Worm (Caenorhabditis elegans) whole organism, young adult: ENCODE data around the gene xpf-1.

Experiments
- B0261.1 ChIP-seq: sonication (generic microtip); optimal IDR thresholded peaks from 2 replicates; lab custom pipeline; 2016; ENCODE audit warnings: mild to moderate bottlenecking, missing genetic modification characterization, moderate library complexity, missing compliant biosample characterization
- F49E8.2 ChIP-seq: sonication (generic microtip); optimal IDR thresholded peaks from 3 replicates; lab custom pipeline; 2017; ENCODE audit warnings: missing genetic modification characterization, mild to moderate bottlenecking, missing compliant biosample characterization, antibody characterized with exemption, moderate library complexity; ENCODE audit not compliant: insufficient read depth
- F52B5.7 ChIP-seq: sonication (generic microtip); optimal IDR thresholded peaks from 2 replicates; lab custom pipeline; 2016; ENCODE audit warnings: mild to moderate bottlenecking, missing genetic modification characterization, missing compliant biosample characterization
- Y53G8AR.9 ChIP-seq: fragments of 200-800 bp; sonication (Bioruptor generic); conservative IDR thresholded peaks from 2 replicates; pipeline ENCODE4 v1.3.6; 2022; ENCODE audit warnings: missing genetic modification reagents, missing genetic modification characterization, missing compliant biosample characterization
- aptf-3 ChIP-seq: fragments of 200-800 bp; sonication (Bioruptor generic); IDR thresholded peaks from 2 replicates; pipeline ENCODE4 v1.3.6; 2022; ENCODE audit warnings: missing genetic modification characterization, missing compliant biosample characterization
- atf-7 ChIP-seq: sonication (generic microtip); optimal IDR thresholded peaks from 2 replicates; lab custom pipeline; 2017; ENCODE audit warnings: mild to moderate bottlenecking, missing genetic modification characterization, missing compliant biosample characterization
- attf-3 ChIP-seq: fragments of 200-800 bp; sonication (Bioruptor generic); conservative IDR thresholded peaks from 2 replicates; pipeline ENCODE4 v1.3.6; 2022; ENCODE audit warnings: missing genetic modification reagents, missing genetic modification characterization, missing compliant biosample characterization
- cebp-1 ChIP-seq, 2 experiments: fragments of 200-800 bp in 1 of 2; sonication (Bioruptor generic) in 1 of 2; sonication (generic microtip) in 1 of 2; IDR thresholded peaks in 1 of 2; optimal IDR thresholded peaks in 1 of 2; 2 replicates each; pipeline versions ENCODE4 v1.3.6 to Lab custom; 2017 to 2022; ENCODE audit warnings: missing compliant biosample characterization in 2 of 2, missing genetic modification characterization in 2 of 2, mild to moderate bottlenecking in 1 of 2, missing genetic modification reagents in 1 of 2, moderate library complexity in 1 of 2
- chd-7 ChIP-seq: sonication (generic microtip); optimal IDR thresholded peaks from 2 replicates; lab custom pipeline; 2016; ENCODE audit warnings: mild to moderate bottlenecking, missing genetic modification characterization, moderate library complexity, missing compliant biosample characterization
- die-1 ChIP-seq: sonication (generic microtip); optimal IDR thresholded peaks from 2 replicates; lab custom pipeline; 2016; ENCODE audit warnings: missing genotype, mild to moderate bottlenecking, missing genetic modification characterization, missing compliant biosample characterization
- dpff-1 ChIP-seq: sonication (generic microtip); optimal IDR thresholded peaks from 2 replicates; lab custom pipeline; 2017; ENCODE audit warnings: mild to moderate bottlenecking, missing genetic modification characterization, missing compliant biosample characterization
- egl-18 ChIP-seq: fragments of 200-800 bp; sonication (Bioruptor generic); IDR thresholded peaks from 2 replicates; pipeline ENCODE4 v1.3.6; 2022; ENCODE audit warnings: missing genetic modification reagents, missing genetic modification characterization, missing compliant biosample characterization
- egl-44 ChIP-seq: fragments of 200-800 bp; sonication (Bioruptor generic); IDR thresholded peaks from 2 replicates; pipeline ENCODE4 v1.3.6; 2022; ENCODE audit warnings: missing genetic modification reagents, missing genetic modification characterization, missing compliant biosample characterization
- egrh-3 ChIP-seq: fragments of 200-800 bp; sonication (Bioruptor generic); IDR thresholded peaks from 2 replicates; pipeline ENCODE4 v1.3.6; 2022; ENCODE audit warnings: missing genetic modification reagents, missing genetic modification characterization, missing compliant biosample characterization
- ekl-4 ChIP-seq: fragments of 200-800 bp; sonication (Bioruptor generic); IDR thresholded peaks from 2 replicates; pipeline ENCODE4 v1.3.6; 2022; ENCODE audit warnings: missing genetic modification reagents, missing genetic modification characterization, missing compliant biosample characterization
- fkh-3 ChIP-seq: sonication (generic microtip); optimal IDR thresholded peaks from 2 replicates; lab custom pipeline; 2016; ENCODE audit warnings: mild to moderate bottlenecking, missing genetic modification characterization, missing compliant biosample characterization
- hrde-1 ChIP-seq: sonication (generic microtip); optimal IDR thresholded peaks from 2 replicates; lab custom pipeline; 2016; ENCODE audit warnings: missing genetic modification characterization, mild to moderate bottlenecking, missing compliant biosample characterization, moderate library complexity, missing genotype, missing genetic modification reagents, borderline replicate concordance
- lin-40 ChIP-seq: sonication (generic microtip); optimal IDR thresholded peaks from 2 replicates; lab custom pipeline; 2016; ENCODE audit warnings: missing genetic modification characterization, mild to moderate bottlenecking, missing compliant biosample characterization, missing genotype, missing genetic modification reagents
- lin-54 ChIP-seq: fragments of 200-800 bp; sonication (Bioruptor generic); optimal IDR thresholded peaks from 2 replicates; lab custom pipeline; 2018; ENCODE audit warnings: mild to moderate bottlenecking, missing genetic modification characterization, missing compliant biosample characterization
- lir-1 ChIP-seq: fragments of 200-800 bp; sonication (Bioruptor generic); conservative IDR thresholded peaks from 2 replicates; pipeline ENCODE4 v1.3.6; 2022; ENCODE audit warnings: missing genetic modification reagents, missing genetic modification characterization, missing compliant biosample characterization
- lsl-1 ChIP-seq: fragments of 200-800 bp; sonication (Bioruptor generic); optimal IDR thresholded peaks from 2 replicates; lab custom pipeline; 2018; ENCODE audit warnings: mild to moderate bottlenecking, missing genetic modification characterization, moderate library complexity, missing compliant biosample characterization
- madf-3 ChIP-seq: fragments of 200-800 bp; sonication (Bioruptor generic); IDR thresholded peaks from 2 replicates; pipeline ENCODE4 v1.3.6; 2022; ENCODE audit warnings: missing genetic modification reagents, missing genetic modification characterization, missing compliant biosample characterization
- madf-6 ChIP-seq: fragments of 200-800 bp; sonication (Bioruptor generic); IDR thresholded peaks from 2 replicates; pipeline ENCODE4 v1.3.6; 2022; ENCODE audit warnings: missing genetic modification reagents, missing genetic modification characterization, missing compliant biosample characterization
- mcd-1 ChIP-seq: fragments of 200-800 bp; sonication (Bioruptor generic); IDR thresholded peaks from 2 replicates; pipeline ENCODE4 v1.3.6; 2022; ENCODE audit warnings: missing genetic modification reagents, missing genetic modification characterization, missing compliant biosample characterization
- mes-4 ChIP-seq: sonication (generic microtip); optimal IDR thresholded peaks from 2 replicates; lab custom pipeline; 2016; ENCODE audit warnings: missing genotype, missing genetic modification characterization, missing compliant biosample characterization
- mxl-1 ChIP-seq: sonication (generic microtip); optimal IDR thresholded peaks from 2 replicates; lab custom pipeline; 2016; ENCODE audit warnings: missing genetic modification characterization, missing compliant biosample characterization
- nhr-179 ChIP-seq: sonication (generic microtip); optimal IDR thresholded peaks from 2 replicates; lab custom pipeline; 2016; ENCODE audit warnings: mild to moderate bottlenecking, missing genetic modification characterization, missing compliant biosample characterization
- nhr-90 ChIP-seq: sonication (generic microtip); optimal IDR thresholded peaks from 2 replicates; lab custom pipeline; 2016; ENCODE audit warnings: missing genotype, mild to moderate bottlenecking, missing genetic modification characterization, missing compliant biosample characterization
- rcor-1 ChIP-seq: fragments of 200-800 bp; sonication (Bioruptor generic); IDR thresholded peaks from 2 replicates; pipeline ENCODE4 v1.3.6; 2022; ENCODE audit warnings: missing genetic modification reagents, missing genetic modification characterization, missing compliant biosample characterization
- rec-8 ChIP-seq, 2 experiments: sonication (generic microtip); optimal IDR thresholded peaks; 2 replicates each; lab custom pipeline; 2016; ENCODE audit warnings: mild to moderate bottlenecking in 2 of 2, missing genetic modification characterization in 2 of 2, missing genetic modification reagents in 2 of 2, missing genotype in 2 of 2, missing biosample characterization in 1 of 2, missing compliant biosample characterization in 1 of 2, moderate library complexity in 1 of 2
- repo-1 ChIP-seq: sonication (generic microtip); optimal IDR thresholded peaks from 2 replicates; lab custom pipeline; 2017; ENCODE audit warnings: mild to moderate bottlenecking, missing genetic modification characterization, missing compliant biosample characterization
- tlf-1 ChIP-seq: fragments of 200-800 bp; sonication (Bioruptor generic); optimal IDR thresholded peaks from 2 replicates; lab custom pipeline; 2018; ENCODE audit warnings: mild to moderate bottlenecking, missing genetic modification characterization, missing compliant biosample characterization
- xnd-1 ChIP-seq: sonication (generic microtip); optimal IDR thresholded peaks from 2 replicates; lab custom pipeline; 2016; ENCODE audit warnings: missing genotype, missing genetic modification reagents, missing genetic modification characterization, missing compliant biosample characterization
- zfh-2 ChIP-seq: fragments of 200-800 bp; sonication (Bioruptor generic); conservative IDR thresholded peaks from 2 replicates; pipeline ENCODE4 v1.3.6; 2022; ENCODE audit warnings: missing genetic modification reagents, missing genetic modification characterization, missing compliant biosample characterization
- ztf-18 ChIP-seq: sonication (generic microtip); optimal IDR thresholded peaks from 2 replicates; lab custom pipeline; 2016; ENCODE audit warnings: missing genotype, mild to moderate bottlenecking, missing genetic modification characterization, missing compliant biosample characterization
- ztf-25 ChIP-seq: fragments of 200-800 bp; sonication (Bioruptor generic); IDR thresholded peaks from 2 replicates; pipeline ENCODE4 v1.3.6; 2022; ENCODE audit warnings: missing genetic modification reagents, missing genetic modification characterization, missing compliant biosample characterization
- ztf-6 ChIP-seq: fragments of 200-800 bp; sonication (Bioruptor generic); IDR thresholded peaks from 2 replicates; pipeline ENCODE4 v1.3.6; 2022; ENCODE audit warnings: missing genetic modification reagents, missing genetic modification characterization, missing compliant biosample characterization

xpf-1 gene

DNA sequence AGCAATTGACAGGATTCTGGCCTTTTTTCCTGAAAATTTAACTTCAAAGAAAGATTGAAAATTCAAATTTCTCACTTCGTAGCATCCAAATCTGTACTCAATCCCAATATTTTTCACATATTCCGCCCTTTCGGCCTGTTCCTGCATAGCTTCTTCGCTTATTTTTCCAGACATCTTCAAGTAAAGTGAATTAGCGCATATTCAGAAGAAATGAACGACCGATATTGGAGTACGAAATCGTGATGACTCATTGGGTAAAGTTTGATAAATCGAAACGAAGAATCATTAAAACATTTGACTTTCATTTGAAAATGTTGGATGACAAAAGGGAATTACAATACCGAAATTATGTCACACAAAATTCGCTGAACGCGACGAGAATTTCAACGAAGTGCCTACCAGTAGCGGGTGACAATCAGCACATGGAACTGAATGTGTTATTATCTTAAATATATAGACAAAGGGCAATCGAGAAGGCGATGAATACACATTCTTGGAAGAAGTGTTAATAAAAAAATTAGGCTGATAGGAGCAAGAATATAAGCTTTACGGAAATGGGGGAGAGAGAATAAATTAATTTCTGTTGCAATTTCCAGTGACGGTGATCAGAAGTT is 44.9 kb upstream of the xpf-1 start, which contains the start of gene coa-7 (continued):
- TF ChIP-seq hrde-1 (tag; lab: Kevin White, UChicago), result no peak
- peak; percentile 92 for TF ChIP-seq F49E8.2 (tag; lab: Kevin White, UChicago)
- TF ChIP-seq ztf-6 (GFP tag; lab: Robert Waterston, UW), result no peak
- TF ChIP-seq xnd-1 (tag; lab: Kevin White, UChicago), result peak; percentile 58
- TF ChIP-seq atf-7 (tag; lab: Kevin White, UChicago), result peak; percentile 25
- TF ChIP-seq lir-1 (GFP tag; lab: Robert Waterston, UW), result no peak
- TF ChIP-seq madf-3 (GFP tag; lab: Robert Waterston, UW), result peak; percentile 66
- peak; percentile 19 for TF ChIP-seq mes-4 (tag; lab: Kevin White, UChicago)
- peak; percentile 13 for TF ChIP-seq lin-54 (GFP tag; lab: Kevin White, UChicago)
- peak; percentile 77 for TF ChIP-seq F52B5.7
- peak in 1 of 2 experiments; percentile 42 for TF ChIP-seq rec-8 (tag; optimal IDR thresholded peaks at IDR 0.05; lab: Kevin White, UChicago)
- no peak for TF ChIP-seq attf-3
- TF ChIP-seq B0261.1, result no peak
- peak; percentile 59 for TF ChIP-seq ztf-18 (tag; lab: Kevin White, UChicago)
- no peak for TF ChIP-seq egl-44
- peak; percentile 72 for TF ChIP-seq madf-6 (GFP tag; lab: Robert Waterston, UW)
- TF ChIP-seq cebp-1 (GFP tag; IDR thresholded peaks at IDR 0.05; lab: Robert Waterston, UW), result no peak
- TF ChIP-seq cebp-1 (tag; optimal IDR thresholded peaks at IDR 0.05; lab: Kevin White, UChicago), result peak; percentile 40
- peak; percentile 7; the same call in 1 of the 2 replicates for TF ChIP-seq ekl-4 (GFP tag; lab: Robert Waterston, UW)
- no peak for TF ChIP-seq mxl-1 (tag; lab: Kevin White, UChicago)
- TF ChIP-seq Y53G8AR.9, result peak; percentile 74
- no peak for TF ChIP-seq nhr-179
- TF ChIP-seq nhr-90 (tag; lab: Kevin White, UChicago), result no peak
- no peak for TF ChIP-seq fkh-3 (tag; lab: Kevin White, UChicago)
- no peak for TF ChIP-seq aptf-3 (GFP tag; lab: Robert Waterston, UW)
- peak; percentile 41 for TF ChIP-seq lsl-1 (GFP tag; lab: Kevin White, UChicago)
- TF ChIP-seq die-1 (tag; lab: Kevin White, UChicago), result peak; percentile 14
- peak; percentile 37 for TF ChIP-seq tlf-1 (GFP tag; lab: Kevin White, UChicago)
- no peak for TF ChIP-seq dpff-1 (tag; lab: Kevin White, UChicago)
- TF ChIP-seq repo-1, result peak; percentile 75
- 0 out of 2 replicates have a peak, but pooled peaks have one; percentile 4 for TF ChIP-seq ztf-25 (GFP tag; lab: Robert Waterston, UW)
- peak; percentile 70 for TF ChIP-seq chd-7 (tag; lab: Kevin White, UChicago)

DNA sequence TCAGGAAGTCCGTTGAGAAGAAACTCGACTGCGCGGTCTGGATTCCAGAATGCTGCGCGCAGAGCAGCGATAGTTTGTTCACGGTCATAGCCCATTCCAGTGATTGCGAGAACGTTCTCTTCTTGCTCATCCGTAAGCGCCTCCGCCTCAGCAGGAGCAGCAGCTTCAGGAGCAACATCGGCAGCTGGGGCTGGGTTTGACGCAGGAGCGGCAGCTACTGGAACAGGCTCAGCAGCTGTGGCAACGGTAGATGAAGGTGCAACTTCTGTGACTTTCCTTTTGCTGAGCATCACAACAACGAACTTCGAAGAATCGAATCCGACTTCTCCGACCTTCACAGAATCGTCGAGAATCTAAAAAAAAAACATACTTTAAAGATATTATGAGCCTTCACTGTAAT is 43.8 kb upstream of the xpf-1 start:
- TF ChIP-seq mcd-1 (GFP tag; lab: Robert Waterston, UW) (peak; percentile 10; the same call in 1 of the 2 replicates), egrh-3 (peak; percentile 74; the same call in 1 of the 2 replicates), lin-40 (tag; lab: Kevin White, UChicago) (no peak), mxl-1 (tag; lab: Kevin White, UChicago) (no peak), nhr-179 (no peak), Y53G8AR.9 (0 out of 2 replicates have a peak, but pooled peaks have one; percentile 36), egl-18 (GFP tag; lab: Robert Waterston, UW) (no peak), zfh-2 (GFP tag; lab: Robert Waterston, UW) (peak; percentile 82), ekl-4 (GFP tag; lab: Robert Waterston, UW) (peak; percentile 60; the same call in 1 of the 2 replicates), F52B5.7 (peak; percentile 28), rcor-1 (GFP tag; lab: Robert Waterston, UW) (no peak)
